Worm (Caenorhabditis elegans): ENCODE results near the gene K02E7.11.

Gene K02E7.11

DNA sequence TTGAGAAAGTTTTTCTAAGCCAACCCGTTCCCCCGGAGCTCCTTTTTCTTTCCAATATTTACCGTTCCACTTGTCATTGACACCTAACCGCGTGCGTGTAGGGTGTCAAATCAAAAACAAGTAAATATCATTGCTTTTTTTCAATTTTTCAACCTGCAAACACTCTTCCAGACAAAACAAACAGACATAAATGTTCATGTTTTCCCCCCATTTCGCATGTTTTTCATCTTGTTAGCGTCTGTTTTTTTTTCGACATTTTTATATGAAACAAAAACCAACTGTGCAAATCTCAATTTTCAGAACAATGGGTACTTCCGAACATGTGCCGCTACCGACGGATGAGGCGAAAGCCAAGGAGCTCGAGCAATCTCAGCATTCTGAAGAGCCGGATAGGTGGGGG, 16.4 kb upstream of the K02E7.11 start, which contains the start of gene snf-3:
snf-3 (plus strand) TSS at position 301 of the 400 bp plus-strand sequence.
- TF ChIP-seq zag-1 (tag; optimal IDR thresholded peaks at IDR 0.05), result no peak
- no peak for TF ChIP-seq mml-1 (tag; optimal IDR thresholded peaks at IDR 0.05)
- TF ChIP-seq ceh-9 (tag; optimal IDR thresholded peaks at IDR 0.05), result no peak
- no peak for TF ChIP-seq lsy-12 (tag; optimal IDR thresholded peaks at IDR 0.05)
- TF ChIP-seq pha-4 (tag; optimal IDR thresholded peaks at IDR 0.05), result peak; percentile 5
- no peak for TF ChIP-seq lin-39 (tag; optimal IDR thresholded peaks at IDR 0.05)
- TF ChIP-seq tbx-2 (tag; optimal IDR thresholded peaks at IDR 0.05), result no peak

DNA sequence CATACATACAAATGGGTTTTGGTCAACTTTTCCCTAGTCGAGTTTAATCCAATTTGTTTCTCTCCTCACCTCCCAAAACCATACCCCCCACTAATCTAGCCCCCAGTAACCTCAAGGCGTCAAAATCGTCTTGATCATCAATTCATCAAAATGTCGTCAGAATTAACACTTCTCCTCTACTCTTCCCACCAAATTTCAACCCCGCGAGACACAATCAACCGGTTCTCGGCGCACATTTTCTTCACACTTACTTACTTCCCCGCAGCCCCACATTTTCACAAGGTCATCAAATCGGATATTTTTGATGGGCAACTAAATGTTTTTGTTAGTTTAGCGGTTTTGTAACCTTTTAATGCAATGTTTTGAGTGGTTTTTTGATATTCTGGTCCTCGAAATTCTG, 15.4 kb upstream of the K02E7.11 start:
- TF ChIP-seq nhr-25 (tag; optimal IDR thresholded peaks at IDR 0.05) (peak; percentile 68), nhr-23 (tag; optimal IDR thresholded peaks at IDR 0.05) (peak; percentile 26), ztf-4 (tag; optimal IDR thresholded peaks at IDR 0.05) (no peak)

DNA sequence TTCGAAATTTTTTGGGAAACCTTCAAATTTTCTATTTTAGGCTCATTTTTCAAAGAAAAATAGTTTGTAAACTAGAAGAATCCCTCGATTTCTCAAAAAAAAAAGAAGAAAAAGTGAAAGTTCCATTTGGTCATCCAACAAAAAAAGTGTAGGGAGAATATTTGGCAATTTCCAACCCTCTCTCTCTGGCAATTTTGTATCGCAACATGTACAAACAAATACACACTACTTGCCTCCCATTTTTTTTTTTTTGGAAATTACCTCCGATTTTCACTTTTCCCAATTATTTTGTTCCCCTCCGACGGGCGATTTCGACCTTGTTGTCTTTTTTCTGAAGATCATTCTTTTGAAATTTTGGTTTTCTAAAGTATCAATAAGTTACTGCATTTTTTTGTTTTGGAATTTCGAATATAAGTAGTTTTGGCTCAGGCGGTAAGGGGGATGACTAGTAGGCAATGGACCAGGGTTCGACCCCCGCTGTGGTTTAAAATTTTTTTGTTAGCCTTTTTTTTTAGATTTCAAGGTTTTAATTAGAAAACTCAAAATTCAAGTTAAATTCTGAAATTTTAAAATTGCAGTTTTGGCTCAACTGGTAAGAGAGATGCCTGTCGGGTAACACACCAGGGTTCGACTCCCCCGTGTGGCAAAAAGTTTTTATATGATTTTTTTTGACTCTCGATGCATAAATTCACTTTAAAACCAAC, 13.4 kb upstream of the K02E7.11 start:
- TF ChIP-seq elt-2 (tag; optimal IDR thresholded peaks at IDR 0.05) (no peak), skn-1 (tag; optimal IDR thresholded peaks at IDR 0.05) (no peak), lsy-12 (tag; optimal IDR thresholded peaks at IDR 0.05) (no peak), unc-39 (tag; optimal IDR thresholded peaks at IDR 0.05) (no peak), ZK546.5 (tag; optimal IDR thresholded peaks at IDR 0.05) (no peak), unc-62 (GFP tag; optimal IDR thresholded peaks at IDR 0.05) (no peak), pha-4 (tag; optimal IDR thresholded peaks at IDR 0.05) (no peak), mml-1 (tag; optimal IDR thresholded peaks at IDR 0.05) (no peak), daf-12 (tag; optimal IDR thresholded peaks at IDR 0.05) (no peak), nhr-43 (tag; optimal IDR thresholded peaks at IDR 0.05; ENCODE audit: poor library complexity, severe bottlenecking) (no peak), nhr-23 (tag; optimal IDR thresholded peaks at IDR 0.05) (no peak), nhr-28 (tag; optimal IDR thresholded peaks at IDR 0.05) (no peak), nhr-76 (tag; optimal IDR thresholded peaks at IDR 0.05) (no peak), mdl-1 (tag; optimal IDR thresholded peaks at IDR 0.05) (no peak), elt-1 (tag; optimal IDR thresholded peaks at IDR 0.05) (no peak), nhr-67 (tag; optimal IDR thresholded peaks at IDR 0.05) (no peak), fos-1 (tag; optimal IDR thresholded peaks at IDR 0.05) (no peak), fkh-2 (tag; optimal IDR thresholded peaks at IDR 0.05) (no peak), R02D3.7 (tag; optimal IDR thresholded peaks at IDR 0.05) (no peak), nfya-1 (tag; optimal IDR thresholded peaks at IDR 0.05; ENCODE audit: insufficient read depth) (no peak)

DNA sequence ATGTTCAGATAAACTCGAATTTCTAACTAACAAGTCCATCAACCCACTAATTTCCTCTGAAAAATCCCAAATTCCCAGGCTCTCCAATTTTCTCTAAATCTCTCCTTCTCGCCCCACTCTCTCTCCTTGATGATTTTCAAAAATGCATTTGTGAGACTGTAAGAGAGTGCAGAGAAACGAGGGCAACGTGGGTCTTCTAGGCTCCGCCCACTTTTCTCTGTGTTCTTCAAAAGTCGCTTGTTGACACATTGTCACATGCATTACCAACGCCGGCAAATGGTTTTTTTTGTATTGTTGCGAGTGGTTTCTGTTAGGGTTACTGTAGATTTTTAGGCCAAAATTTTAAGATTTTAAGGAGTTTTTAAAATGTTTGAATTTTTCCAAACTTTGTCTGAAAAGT, 11.2 kb upstream of the K02E7.11 start:
- TF ChIP-seq pha-4 (tag; optimal IDR thresholded peaks at IDR 0.05), result peak; percentile 10
- TF ChIP-seq zag-1 (tag; optimal IDR thresholded peaks at IDR 0.05), result no peak
- peak; percentile 5 for TF ChIP-seq nhr-23 (tag; optimal IDR thresholded peaks at IDR 0.05)
- no peak for TF ChIP-seq elt-2 (tag; optimal IDR thresholded peaks at IDR 0.05)
- TF ChIP-seq nfya-1 (tag; optimal IDR thresholded peaks at IDR 0.05; ENCODE audit: insufficient read depth), result peak; percentile 15
- peak; percentile 19 for TF ChIP-seq egl-5 (tag; optimal IDR thresholded peaks at IDR 0.05)

DNA sequence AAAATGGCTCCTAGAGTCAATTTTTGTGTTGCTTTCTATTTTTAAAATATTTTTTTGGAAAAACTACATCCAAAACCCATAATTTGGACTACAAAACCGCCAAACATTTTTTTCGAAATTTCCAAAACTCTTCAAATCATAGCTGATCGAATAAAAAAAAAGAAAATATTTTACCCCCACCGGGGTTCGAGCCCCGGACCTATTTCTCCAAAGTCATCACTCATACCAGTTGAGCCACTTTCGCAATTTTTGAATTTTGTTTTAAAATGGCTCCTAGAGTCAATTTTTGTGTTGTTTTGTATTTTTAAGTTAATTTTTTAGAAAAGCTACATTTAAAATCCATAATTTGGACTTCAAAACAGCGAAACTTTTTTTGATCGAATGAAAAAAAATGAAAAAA, 10.2 kb upstream of the K02E7.11 start:
- TF ChIP-seq nhr-23 (tag; optimal IDR thresholded peaks at IDR 0.05), result no peak
- no peak for TF ChIP-seq pqm-1 (tag; optimal IDR thresholded peaks at IDR 0.05)
- no peak for TF ChIP-seq R02D3.7 (tag; optimal IDR thresholded peaks at IDR 0.05)
- no peak for TF ChIP-seq ama-1 (optimal IDR thresholded peaks at IDR 0.05)
- TF ChIP-seq skn-1 (tag; optimal IDR thresholded peaks at IDR 0.05), result no peak
- TF ChIP-seq zag-1 (tag; optimal IDR thresholded peaks at IDR 0.05), result no peak
- no peak for TF ChIP-seq sea-2 (GFP tag; optimal IDR thresholded peaks at IDR 0.05)
- no peak for TF ChIP-seq pha-4 (tag; optimal IDR thresholded peaks at IDR 0.05)
- no peak for TF ChIP-seq nhr-67 (tag; optimal IDR thresholded peaks at IDR 0.05)
- TF ChIP-seq ceh-16 (tag; optimal IDR thresholded peaks at IDR 0.05), result no peak
- TF ChIP-seq elt-3 (tag; optimal IDR thresholded peaks at IDR 0.05), result no peak
- no peak for TF ChIP-seq lin-39 (tag; optimal IDR thresholded peaks at IDR 0.05)
- no peak for TF ChIP-seq ceh-82 (tag; optimal IDR thresholded peaks at IDR 0.05)

All from whole organism, L3 larva.